Fruit fly (Drosophila melanogaster) whole organism, wandering third instar larva: ENCODE measurements around the gene Neurochondrin.

Source experiments
- Abd-B ChIP-seq: fragments of >200 bp; optimal IDR thresholded peaks from 2 replicates; lab custom pipeline; 2017; ENCODE audit warnings: missing biosample characterization, missing genetic modification characterization
- Dfd ChIP-seq: fragments of >200 bp; optimal IDR thresholded peaks from 2 replicates; lab custom pipeline; 2017; ENCODE audit warnings: missing biosample characterization, missing genetic modification characterization
- Hnf4 ChIP-seq: fragments of 200-800 bp; sonication (Bioruptor generic); optimal IDR thresholded peaks from 2 replicates; lab custom pipeline; 2016; ENCODE audit warnings: missing biosample characterization, mild to moderate bottlenecking, missing genetic modification characterization
- dsf ChIP-seq: sonication (Bioruptor generic); optimal IDR thresholded peaks from 2 replicates; lab custom pipeline; 2016; ENCODE audit warnings: missing biosample characterization, missing genetic modification characterization, borderline replicate concordance
- fru ChIP-seq: fragments of 200-800 bp; sonication (Bioruptor generic); optimal IDR thresholded peaks from 3 replicates; lab custom pipeline; 2016; ENCODE audit warnings: missing biosample characterization, mild to moderate bottlenecking, missing genetic modification characterization
- lola ChIP-seq: fragments of >200 bp; optimal IDR thresholded peaks from 2 replicates; lab custom pipeline; 2017; ENCODE audit warnings: missing biosample characterization, missing genetic modification characterization
- pan ChIP-seq: fragments of >200 bp; optimal IDR thresholded peaks from 2 replicates; lab custom pipeline; 2017

- TF ChIP-seq pan (lab: Kevin White, UChicago) (no peak), Hnf4 (no peak), Abd-B (GFP tag; lab: Kevin White, UChicago) (no peak), Dfd (no peak), lola (GFP tag; lab: Kevin White, UChicago) (no peak), fru (no peak), dsf (GFP tag; lab: Kevin White, UChicago) (no peak)
Measured at dm6 chr3R:6467646-6468350, 439 bp upstream of the Neurochondrin start.
